Fruit fly (Drosophila melanogaster): ENCODE data around the gene CG8028.

CG8028 gene

dm6 chrX:19321820-19322708 is 41.9 kb upstream of the CG8028 start, which contains the start of gene out (continued):
- peak; percentile 66 for TF ChIP-seq CG10565 (GFP tag; optimal IDR thresholded peaks at IDR 0.05)
- peak; percentile 81 for TF ChIP-seq MBD-R2 (GFP tag; IDR thresholded peaks at IDR 0.05)
- TF ChIP-seq trem (tag; optimal IDR thresholded peaks at IDR 0.05): peak; percentile 87
- peak; percentile 63 for TF ChIP-seq repo (GFP tag; optimal IDR thresholded peaks at IDR 0.05)
- TF ChIP-seq nmo (GFP tag; optimal IDR thresholded peaks at IDR 0.05): peak; percentile 97
- TF ChIP-seq Tbp (GFP tag; optimal IDR thresholded peaks at IDR 0.05): no peak
- peak; percentile 91 for TF ChIP-seq Blimp-1 (GFP tag; optimal IDR thresholded peaks at IDR 0.05)
- TF ChIP-seq br (optimal IDR thresholded peaks at IDR 0.05): no peak
- TF ChIP-seq CG13894 (tag; optimal IDR thresholded peaks at IDR 0.05): peak; percentile 84
- TF ChIP-seq Scr (GFP tag; IDR thresholded peaks at IDR 0.05; ENCODE audit: partially characterized antibody): 0 out of 2 replicates have a peak, but pooled peaks have one; percentile 9
- TF ChIP-seq mam (GFP tag; optimal IDR thresholded peaks at IDR 0.05): peak; percentile 84
- peak; percentile 96 for TF ChIP-seq CG32532 (GFP tag; IDR thresholded peaks at IDR 0.05)
- peak; percentile 56 for TF ChIP-seq CG1792 (GFP tag; optimal IDR thresholded peaks at IDR 0.05)
- TF ChIP-seq CG31224 (GFP tag; IDR thresholded peaks at IDR 0.05): peak; percentile 87
- peak; percentile 84 for TF ChIP-seq Lim3 (GFP tag; IDR thresholded peaks at IDR 0.05)
- no peak for TF ChIP-seq mld (GFP tag; IDR thresholded peaks at IDR 0.05; ENCODE audit: partially characterized antibody)
- TF ChIP-seq CG3163 (GFP tag; optimal IDR thresholded peaks at IDR 0.05): peak; percentile 69
- peak; percentile 91 for TF ChIP-seq CG10543 (GFP tag; optimal IDR thresholded peaks at IDR 0.05)
- TF ChIP-seq sens-2 (GFP tag; IDR thresholded peaks at IDR 0.05): peak; percentile 88
- peak; percentile 76 for TF ChIP-seq CG13624 (GFP tag; optimal IDR thresholded peaks at IDR 0.05)
- TF ChIP-seq NK7.1 (GFP tag; optimal IDR thresholded peaks at IDR 0.05): peak; percentile 73
- TF ChIP-seq eve (GFP tag; optimal IDR thresholded peaks at IDR 0.05): peak; percentile 67 to 95
- TF ChIP-seq CG1024 (GFP tag; IDR thresholded peaks at IDR 0.05): peak; percentile 86
- TF ChIP-seq HLH54F (GFP tag; optimal IDR thresholded peaks at IDR 0.05): peak; percentile 85
- TF ChIP-seq Side (GFP tag; optimal IDR thresholded peaks at IDR 0.05): peak; percentile 85
- TF ChIP-seq NC2β (GFP tag; optimal IDR thresholded peaks at IDR 0.05): peak; percentile 85
- peak; percentile 87 for TF ChIP-seq Nf-YA (GFP tag; IDR thresholded peaks at IDR 0.05)
- peak; percentile 22 for TF ChIP-seq CG14965 (GFP tag; optimal IDR thresholded peaks at IDR 0.05; ENCODE audit: borderline replicate concordance)
- TF ChIP-seq CG7556 (GFP tag; optimal IDR thresholded peaks at IDR 0.05): peak; percentile 95
- peak; percentile 89 for TF ChIP-seq pho (GFP tag; optimal IDR thresholded peaks at IDR 0.05)
- TF ChIP-seq CG12942 (GFP tag; optimal IDR thresholded peaks at IDR 0.05): peak; percentile 86
- TF ChIP-seq ttk (GFP tag; IDR thresholded peaks at IDR 0.05): peak; percentile 94
- peak; percentile 94 for TF ChIP-seq Hr3 (GFP tag; optimal IDR thresholded peaks at IDR 0.05)
- TF ChIP-seq CG12104 (GFP tag; optimal IDR thresholded peaks at IDR 0.05): peak; percentile 92
- TF ChIP-seq CG7786 (GFP tag; optimal IDR thresholded peaks at IDR 0.05): peak; percentile 84
- TF ChIP-seq pros (GFP tag; optimal IDR thresholded peaks at IDR 0.05): peak; percentile 32
- peak; percentile 79 for TF ChIP-seq CG2116 (GFP tag; optimal IDR thresholded peaks at IDR 0.05)
- TF ChIP-seq wor (GFP tag; IDR thresholded peaks at IDR 0.05): peak; percentile 89
- TF ChIP-seq odd (GFP tag; optimal IDR thresholded peaks at IDR 0.05): peak; percentile 94
- peak; percentile 49 for TF ChIP-seq CG3995 (GFP tag; optimal IDR thresholded peaks at IDR 0.05)
- peak; percentile 82 for TF ChIP-seq CG10274 (GFP tag; optimal IDR thresholded peaks at IDR 0.05)
- peak; percentile 83 for TF ChIP-seq jing (GFP tag; optimal IDR thresholded peaks at IDR 0.05)
- TF ChIP-seq E2f1 (GFP tag; IDR thresholded peaks at IDR 0.05): peak; percentile 96
- peak; percentile 92 for TF ChIP-seq HLH3B (GFP tag; IDR thresholded peaks at IDR 0.05)
- peak; percentile 44 for TF ChIP-seq Elba2 (GFP tag; optimal IDR thresholded peaks at IDR 0.05)
- peak; percentile 78 for TF ChIP-seq Mes4 (GFP tag; optimal IDR thresholded peaks at IDR 0.05)
- TF ChIP-seq CG18262 (tag; optimal IDR thresholded peaks at IDR 0.05): peak; percentile 95
- peak in 1 of 2 experiments; percentile 62 for TF ChIP-seq tll (GFP tag; optimal IDR thresholded peaks at IDR 0.05)
- no peak for TF ChIP-seq Opbp (GFP tag; IDR thresholded peaks at IDR 0.05; ENCODE audit: partially characterized antibody)
